Fruit fly (Drosophila melanogaster): ENCODE data around the gene pav.

DNA sequence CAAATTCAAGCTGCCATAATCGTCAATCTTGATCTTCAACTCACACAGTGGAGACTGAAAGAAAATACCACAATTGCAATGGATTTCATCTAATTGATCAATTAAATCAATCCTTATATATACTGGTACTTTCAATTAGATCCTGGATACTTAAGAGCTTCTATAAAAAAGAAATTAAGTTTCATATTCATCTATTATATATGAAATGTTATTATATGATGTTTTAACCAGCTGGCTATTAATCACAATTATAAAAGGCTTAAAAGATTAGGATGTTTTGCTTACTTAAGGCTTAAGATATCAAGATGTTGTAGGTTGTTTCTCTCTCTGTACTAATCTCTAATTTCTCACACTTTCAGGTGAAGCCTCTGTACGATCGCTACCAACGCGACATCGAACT, 37.7 kb upstream of the pav start:
- TF ChIP-seq CG8478 (optimal IDR thresholded peaks at IDR 0.05) (no peak), CTCF (optimal IDR thresholded peaks at IDR 0.05) (no peak)
